Worm (Caenorhabditis elegans): ENCODE results near the gene oac-10.

oac-10 gene

DNA sequence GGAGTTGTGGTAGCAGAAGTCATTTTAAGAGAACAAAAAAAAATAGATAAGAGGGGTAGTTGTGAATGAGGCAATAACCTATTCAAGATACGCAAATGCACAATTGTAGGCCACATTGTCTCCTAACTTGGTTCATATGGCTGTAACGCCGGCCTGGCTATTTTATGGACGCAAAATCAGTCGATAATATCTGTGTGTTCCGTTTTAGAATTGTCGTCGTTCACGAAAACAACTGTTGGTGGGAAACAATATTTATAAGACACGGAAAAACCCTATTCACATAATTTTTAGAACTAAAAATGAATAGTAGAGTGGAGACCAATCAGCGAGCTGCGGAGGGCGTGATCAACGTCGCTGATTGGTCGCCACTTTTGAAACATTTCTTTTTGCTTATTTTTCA is 8.2 kb downstream of the oac-10 start, which contains the start of gene sdz-7:
Gene sdz-7, minus strand, starts transcription at position 101 of the 400 bp plus-strand sequence.
- no peak for TF ChIP-seq pax-3 (tag; optimal IDR thresholded peaks at IDR 0.05)
- no peak for TF ChIP-seq mab-9 (GFP tag; IDR thresholded peaks at IDR 0.05)
- TF ChIP-seq mep-1 (tag; optimal IDR thresholded peaks at IDR 0.05) = no peak
- TF ChIP-seq aha-1 (tag; optimal IDR thresholded peaks at IDR 0.05) = no peak
- TF ChIP-seq nhr-20 (tag; optimal IDR thresholded peaks at IDR 0.05) = no peak
- TF ChIP-seq elt-2 (tag; optimal IDR thresholded peaks at IDR 0.05) = no peak
- TF ChIP-seq fos-1 (tag; optimal IDR thresholded peaks at IDR 0.05) = no peak
- TF ChIP-seq aly-2 (tag; optimal IDR thresholded peaks at IDR 0.05) = no peak
- no peak for TF ChIP-seq lin-13 (GFP tag; optimal IDR thresholded peaks at IDR 0.05)
- no peak for TF ChIP-seq fkh-4 (tag; optimal IDR thresholded peaks at IDR 0.05; ENCODE audit: borderline replicate concordance)
- TF ChIP-seq zip-4 (GFP tag; optimal IDR thresholded peaks at IDR 0.05) = no peak
- TF ChIP-seq zag-1 (tag; optimal IDR thresholded peaks at IDR 0.05) = no peak
- no peak for TF ChIP-seq snpc-4 (tag; optimal IDR thresholded peaks at IDR 0.05)
- no peak for TF ChIP-seq nhr-47 (tag; optimal IDR thresholded peaks at IDR 0.05)
- TF ChIP-seq jun-1 (tag; optimal IDR thresholded peaks at IDR 0.05) = no peak
- no peak for TF ChIP-seq irx-1 (tag; optimal IDR thresholded peaks at IDR 0.05)
- no peak for TF ChIP-seq nhr-12 (tag; optimal IDR thresholded peaks at IDR 0.05)

- TF ChIP-seq Y116A8C.19 (tag; optimal IDR thresholded peaks at IDR 0.05; ENCODE audit: borderline replicate concordance) (no peak), unc-30 (tag; optimal IDR thresholded peaks at IDR 0.05) (no peak), ama-1 (optimal IDR thresholded peaks at IDR 0.05) (no peak)
Measured at ce11 chrII:3878330-3878729, 8.6 kb downstream of the oac-10 start, which contains the start of gene srh-250. Gene srh-250 (plus strand): TSS chrII:3878630.

ce11 chrII:3879945-3880344 is 10.2 kb downstream of the oac-10 start, which contains the start of gene nhr-166:
Gene nhr-166 (plus strand): TSS chrII:3880245.
- TF ChIP-seq nhr-85 (tag) (no peak), sox-4 (tag; optimal IDR thresholded peaks at IDR 0.05) (no peak), unc-62 (GFP tag; optimal IDR thresholded peaks at IDR 0.05) (no peak), blmp-1 (tag; optimal IDR thresholded peaks at IDR 0.05) (no peak), zag-1 (tag; optimal IDR thresholded peaks at IDR 0.05) (no peak), F16B12.6 (tag; optimal IDR thresholded peaks at IDR 0.05) (no peak), ceh-63 (GFP tag; optimal IDR thresholded peaks at IDR 0.05) (no peak), ceh-8 (GFP tag; optimal IDR thresholded peaks at IDR 0.05) (no peak), nhr-11 (tag; optimal IDR thresholded peaks at IDR 0.05) (no peak), ceh-82 (tag; optimal IDR thresholded peaks at IDR 0.05) (no peak), tlp-1 (tag; optimal IDR thresholded peaks at IDR 0.05) (no peak), lin-15B (tag; optimal IDR thresholded peaks at IDR 0.05) (no peak), pag-3 (tag; optimal IDR thresholded peaks at IDR 0.05; ENCODE audit: borderline replicate concordance, insufficient read depth) (no peak), ztf-4 (tag; optimal IDR thresholded peaks at IDR 0.05) (no peak), nhr-19 (GFP tag; conservative IDR thresholded peaks at IDR 0.05) (no peak), C34B4.2 (tag; optimal IDR thresholded peaks at IDR 0.05) (no peak), nhr-12 (tag; optimal IDR thresholded peaks at IDR 0.05) (no peak)

- no peak for TF ChIP-seq mef-2 (tag; optimal IDR thresholded peaks at IDR 0.05)
- no peak for TF ChIP-seq hpl-2 (GFP tag; optimal IDR thresholded peaks at IDR 0.05)
- TF ChIP-seq snu-23 (GFP tag; optimal IDR thresholded peaks at IDR 0.05) = no peak
- TF ChIP-seq nhr-85 (tag) = no peak
- TF ChIP-seq pqm-1 (tag; optimal IDR thresholded peaks at IDR 0.05) = no peak
- TF ChIP-seq nhr-76 (tag; optimal IDR thresholded peaks at IDR 0.05) = no peak
- TF ChIP-seq lsy-2 (tag; optimal IDR thresholded peaks at IDR 0.05) = no peak
- TF ChIP-seq zag-1 (tag; optimal IDR thresholded peaks at IDR 0.05) = no peak
- no peak for TF ChIP-seq ceh-90 (tag; optimal IDR thresholded peaks at IDR 0.05)
- TF ChIP-seq ceh-63 (GFP tag; optimal IDR thresholded peaks at IDR 0.05) = no peak
- no peak for TF ChIP-seq lin-13 (GFP tag; optimal IDR thresholded peaks at IDR 0.05)
- TF ChIP-seq isw-1 (GFP tag; IDR thresholded peaks at IDR 0.05) = no peak
- no peak for TF ChIP-seq unc-130 (tag; optimal IDR thresholded peaks at IDR 0.05)
Measured at ce11 chrII:3891124-3891523, 21.4 kb downstream of the oac-10 start, which contains the start of gene F53C3.8. Gene F53C3.8 (plus strand): TSS chrII:3891424.

All from whole organism, L1 larva.